Worm (Caenorhabditis elegans) whole organism, young adult: Measurements from ENCODE around the gene ppm-1.H.

Experiments
- aptf-3 ChIP-seq: fragments of 200-800 bp; sonication (Bioruptor generic); IDR thresholded peaks from 2 replicates; pipeline ENCODE4 v1.3.6; 2022; ENCODE audit warnings: missing genetic modification characterization, missing compliant biosample characterization
- ceh-100 ChIP-seq: fragments of 200-800 bp; sonication (Bioruptor generic); IDR thresholded peaks from 2 replicates; pipeline ENCODE4 v1.3.6; 2022; ENCODE audit warnings: missing genetic modification reagents, missing genetic modification characterization, missing compliant biosample characterization
- ceh-79 ChIP-seq: sonication (generic microtip); optimal IDR thresholded peaks from 2 replicates; lab custom pipeline; 2017; ENCODE audit warnings: mild to moderate bottlenecking, missing genetic modification characterization, missing compliant biosample characterization
- ets-4 ChIP-seq: fragments of 200-800 bp; sonication (Bioruptor generic); optimal IDR thresholded peaks from 2 replicates; lab custom pipeline; 2018; ENCODE audit warnings: mild to moderate bottlenecking, missing genetic modification characterization, missing compliant biosample characterization
- madf-8 ChIP-seq: fragments of 200-800 bp; sonication (Bioruptor generic); conservative IDR thresholded peaks from 2 replicates; pipeline ENCODE4 v1.3.6; 2022; ENCODE audit warnings: missing genetic modification reagents, missing genetic modification characterization, missing compliant biosample characterization
- mel-28 ChIP-seq: sonication (generic microtip); optimal IDR thresholded peaks from 2 replicates; lab custom pipeline; 2016; ENCODE audit warnings: borderline replicate concordance, mild to moderate bottlenecking, missing genetic modification characterization, missing compliant biosample characterization
- nhr-179 ChIP-seq: sonication (generic microtip); optimal IDR thresholded peaks from 2 replicates; lab custom pipeline; 2016; ENCODE audit warnings: mild to moderate bottlenecking, missing genetic modification characterization, missing compliant biosample characterization

- TF ChIP-seq aptf-3 (GFP tag; lab: Robert Waterston, UW) (no peak), mel-28 (no peak), ceh-79 (tag; lab: Kevin White, UChicago) (no peak), ets-4 (GFP tag; lab: Kevin White, UChicago) (no peak), nhr-179 (tag; lab: Kevin White, UChicago) (no peak), ceh-100 (GFP tag; lab: Robert Waterston, UW) (no peak), madf-8 (GFP tag; lab: Robert Waterston, UW) (no peak)
Observed at ce11 chrIV:12259161-12259870, 8.8 kb downstream of the ppm-1.H start, which contains the start of gene Y39C12A.9.
